Worm (Caenorhabditis elegans): ENCODE results near the gene F28B4.4.

The F28B4.4 gene

DNA sequence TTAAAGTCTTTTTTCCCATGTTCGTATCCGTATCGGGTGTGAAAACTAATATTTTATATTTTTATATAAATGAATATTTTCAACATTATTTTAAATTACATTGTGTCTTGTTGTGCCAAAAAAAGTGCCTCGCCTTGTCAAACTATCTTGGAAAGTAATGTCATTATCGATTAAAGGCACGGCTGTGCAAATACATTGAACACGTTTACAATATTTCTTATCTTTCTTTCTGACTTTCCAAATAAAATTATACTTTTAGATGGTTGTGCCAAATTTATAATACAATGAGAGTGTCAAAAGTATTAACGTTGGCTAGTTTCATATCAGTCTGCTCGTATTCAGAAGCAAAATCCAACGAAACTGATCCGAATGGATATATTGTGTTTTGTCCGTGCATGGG, 43.9 kb downstream of the F28B4.4 start, which contains the start of gene pfut-1:
Gene pfut-1, plus strand, starts transcription at position 258 of the 400 bp plus-strand sequence.
- TF ChIP-seq T22C8.4 (GFP tag; IDR thresholded peaks at IDR 0.05), result no peak
- no peak for TF ChIP-seq klf-2 (GFP tag; conservative IDR thresholded peaks at IDR 0.05)
- TF ChIP-seq ref-1 (GFP tag; conservative IDR thresholded peaks at IDR 0.05), result no peak
- TF ChIP-seq ztf-23 (GFP tag; IDR thresholded peaks at IDR 0.05), result no peak
- no peak for TF ChIP-seq ztf-29 (GFP tag; IDR thresholded peaks at IDR 0.05)
- TF ChIP-seq cog-1 (tag; optimal IDR thresholded peaks at IDR 0.05), result no peak

DNA sequence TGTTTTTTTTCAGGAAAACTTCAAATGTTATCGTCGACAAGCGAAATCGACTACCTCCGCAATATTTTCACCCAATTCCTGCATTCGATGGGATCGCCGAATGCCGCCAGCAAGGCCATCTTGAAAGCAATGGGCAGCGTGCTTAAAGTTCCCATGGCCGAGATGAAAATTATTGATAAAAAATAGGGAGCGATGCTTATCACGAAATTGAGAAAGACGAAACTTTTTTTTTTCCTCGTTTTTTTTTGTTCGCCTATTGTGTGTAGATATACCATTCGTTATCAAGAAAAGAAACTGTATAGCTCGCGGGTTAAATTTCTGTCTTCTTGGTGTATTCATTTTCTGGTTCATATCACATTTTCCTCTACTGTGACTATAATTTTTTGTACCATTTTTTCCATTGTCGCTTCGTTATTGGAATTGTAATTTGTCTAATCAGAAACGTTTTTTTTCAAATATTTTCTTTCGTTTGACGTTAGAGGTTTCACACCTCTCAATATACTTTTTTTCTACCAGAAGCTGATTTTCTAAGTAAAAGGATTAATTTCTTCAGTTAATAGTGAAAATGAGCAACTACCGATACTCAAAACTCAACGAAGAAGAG, 45.3 kb downstream of the F28B4.4 start, which contains the start of gene syx-6:
Gene syx-6, plus strand, starts transcription at position 554 of the 604 bp plus-strand sequence.
- TF ChIP-seq ztf-29 (GFP tag; IDR thresholded peaks at IDR 0.05) (no peak), med-1 (GFP tag; optimal IDR thresholded peaks at IDR 0.05; ENCODE audit: insufficient read depth) (no peak), T22C8.4 (GFP tag; IDR thresholded peaks at IDR 0.05) (no peak), ztf-23 (GFP tag; IDR thresholded peaks at IDR 0.05) (no peak), cog-1 (tag; optimal IDR thresholded peaks at IDR 0.05) (no peak), flt-1 (GFP tag; IDR thresholded peaks at IDR 0.05) (no peak), klf-2 (GFP tag; conservative IDR thresholded peaks at IDR 0.05) (no peak), ref-1 (GFP tag; conservative IDR thresholded peaks at IDR 0.05) (no peak), tab-1 (GFP tag; IDR thresholded peaks at IDR 0.05) (no peak)

DNA sequence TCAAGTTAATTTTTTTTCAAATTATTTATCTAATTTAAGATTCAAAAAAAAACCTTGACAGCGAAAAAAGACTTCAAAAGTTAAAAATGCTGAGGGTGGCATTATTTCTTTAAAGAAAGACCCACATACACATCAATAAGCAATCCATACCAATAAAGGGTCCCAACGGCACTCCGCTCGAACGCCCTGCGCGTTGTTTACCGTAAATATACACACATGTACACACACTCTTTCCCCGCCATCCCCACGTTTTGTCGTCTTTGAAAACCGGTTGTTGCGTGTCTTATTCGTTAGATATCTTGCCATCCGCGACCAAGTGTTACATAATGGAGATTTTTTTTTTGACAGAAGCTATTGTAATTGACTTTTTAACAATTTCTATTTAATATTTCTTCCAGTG, 49.9 kb downstream of the F28B4.4 start, which contains the start of gene gcc-1:
Gene gcc-1, plus strand, starts transcription at position 399 of the 400 bp plus-strand sequence.
- peak; percentile 24 for TF ChIP-seq cog-1 (tag; optimal IDR thresholded peaks at IDR 0.05)
- 0 out of 2 replicates have a peak, but pooled peaks have one; percentile 27 for TF ChIP-seq T22C8.4 (GFP tag; IDR thresholded peaks at IDR 0.05)
- no peak for TF ChIP-seq ref-1 (GFP tag; conservative IDR thresholded peaks at IDR 0.05)

Measured in whole organism, midembryonic.